Worm (Caenorhabditis elegans) whole organism, L4 larva: Measurements from ENCODE around the gene arl-1.

Experiments used
- T26A8.4 ChIP-seq: fragments of 200-800 bp; sonication (Bioruptor generic); IDR thresholded peaks from 2 replicates; pipeline ENCODE4 v1.3.6; 2022; ENCODE audit warnings: missing genetic modification characterization, missing compliant biosample characterization
- Y75B8A.6 ChIP-seq: fragments of 200-800 bp; sonication (Bioruptor generic); IDR thresholded peaks from 2 replicates; pipeline ENCODE4 v1.3.6; 2022; ENCODE audit warnings: missing genetic modification reagents, missing genetic modification characterization, missing compliant biosample characterization
- aha-1 ChIP-seq: fragments of 150-350 bp; peaks from one replicate; lab custom pipeline; 2014; ENCODE audit warnings: missing biosample characterization, missing genetic modification characterization
- attf-4 ChIP-seq: sonication (generic microtip); optimal IDR thresholded peaks from 3 replicates; lab custom pipeline; 2017; ENCODE audit warnings: missing biosample characterization, missing genetic modification characterization
- ceh-28 ChIP-seq: fragments of 150-350 bp; optimal IDR thresholded peaks from 2 replicates; lab custom pipeline; 2014; ENCODE audit warnings: missing biosample characterization, missing genetic modification reagents, missing genetic modification characterization
- ceh-44 ChIP-seq: fragments of 200-800 bp; sonication (Bioruptor generic); IDR thresholded peaks from 2 replicates; pipeline ENCODE4 v1.3.6; 2022; ENCODE audit warnings: missing genetic modification reagents, missing genetic modification characterization, missing compliant biosample characterization
- ces-1 ChIP-seq: fragments of 150-350 bp; sonication (generic microtip); optimal IDR thresholded peaks from 4 replicates; lab custom pipeline; 2014; ENCODE audit warnings: missing biosample characterization, missing genetic modification reagents, missing genetic modification characterization
- daf-19 ChIP-seq: fragments of 200-800 bp; sonication (Bioruptor generic); conservative IDR thresholded peaks from 2 replicates; pipeline ENCODE4 v1.3.6; 2022; ENCODE audit warnings: missing genetic modification characterization, missing compliant biosample characterization
- dmd-9 ChIP-seq: fragments of 200-800 bp; sonication (Bioruptor generic); IDR thresholded peaks from 2 replicates; pipeline ENCODE4 v1.3.6; 2022; ENCODE audit warnings: missing genetic modification reagents, missing genetic modification characterization, missing compliant biosample characterization
- duxl-1 ChIP-seq: sonication (generic microtip); optimal IDR thresholded peaks from 2 replicates; lab custom pipeline; 2016; ENCODE audit warnings: mild to moderate bottlenecking, missing genetic modification characterization, moderate library complexity, missing compliant biosample characterization; ENCODE audit not compliant: poor library complexity
- dve-1 ChIP-seq: sonication (generic microtip); optimal IDR thresholded peaks from 2 replicates; lab custom pipeline; 2017; ENCODE audit warnings: antibody characterized with exemption, mild to moderate bottlenecking, missing genetic modification characterization, missing compliant biosample characterization; ENCODE audit not compliant: insufficient read depth
- egl-27 ChIP-seq: sonication (generic microtip); optimal IDR thresholded peaks from 3 replicates; lab custom pipeline; 2017; ENCODE audit warnings: missing biosample characterization, missing genetic modification reagents, missing genetic modification characterization
- fkh-10 ChIP-seq: fragments of 150-350 bp; optimal IDR thresholded peaks from 2 replicates; lab custom pipeline; 2014; ENCODE audit warnings: missing biosample characterization, missing genetic modification reagents, missing genetic modification characterization
- fos-1 ChIP-seq: fragments of 150-350 bp; optimal IDR thresholded peaks from 2 replicates; lab custom pipeline; 2014; ENCODE audit warnings: missing biosample characterization, missing genetic modification characterization
- gei-8 ChIP-seq: fragments of 200-800 bp; sonication (Bioruptor generic); optimal IDR thresholded peaks from 2 replicates; lab custom pipeline; 2018; ENCODE audit warnings: mild to moderate bottlenecking, missing genetic modification characterization, missing compliant biosample characterization
- hmg-1.1 ChIP-seq: fragments of 200-800 bp; sonication (Bioruptor generic); IDR thresholded peaks from 2 replicates; pipeline ENCODE4 v1.3.6; 2022; ENCODE audit warnings: missing genetic modification reagents, missing genetic modification characterization, missing compliant biosample characterization
- jun-1 ChIP-seq: fragments of 150-350 bp; optimal IDR thresholded peaks from 2 replicates; lab custom pipeline; 2014; ENCODE audit warnings: missing biosample characterization, missing genetic modification reagents, missing genetic modification characterization
- lim-7 ChIP-seq: fragments of 200-800 bp; sonication (Bioruptor generic); IDR thresholded peaks from 2 replicates; pipeline ENCODE4 v1.3.6; 2022; ENCODE audit warnings: missing genetic modification characterization, missing compliant biosample characterization
- lin-38 ChIP-seq: fragments of 200-800 bp; sonication (Bioruptor generic); IDR thresholded peaks from 2 replicates; pipeline ENCODE4 v1.3.6; 2022; ENCODE audit warnings: missing genetic modification reagents, missing genetic modification characterization, missing compliant biosample characterization
- mdt-29 ChIP-seq: fragments of 200-800 bp; sonication (Bioruptor generic); IDR thresholded peaks from 2 replicates; pipeline ENCODE4 v1.3.6; 2022; ENCODE audit warnings: missing genetic modification reagents, missing genetic modification characterization, missing compliant biosample characterization
- nhr-25 ChIP-seq: sonication (generic microtip); optimal IDR thresholded peaks from 2 replicates; lab custom pipeline; 2017; ENCODE audit warnings: missing genetic modification characterization, mild to moderate bottlenecking, missing compliant biosample characterization, antibody characterized with exemption, moderate library complexity, borderline replicate concordance; ENCODE audit not compliant: insufficient read depth
- nhr-41 ChIP-seq: fragments of 200-800 bp; sonication (Bioruptor generic); IDR thresholded peaks from 2 replicates; pipeline ENCODE4 v1.3.6; 2022; ENCODE audit warnings: missing genetic modification reagents, missing genetic modification characterization, missing compliant biosample characterization
- nhr-77 ChIP-seq: fragments of 150-350 bp; optimal IDR thresholded peaks from 2 replicates; lab custom pipeline; 2014; ENCODE audit warnings: missing biosample characterization, missing genetic modification characterization
- pha-4 ChIP-seq, 2 experiments: fragments of 150-350 bp in 1 of 2; fragments of 200-800 bp in 1 of 2; sonication (Bioruptor generic) in 1 of 2; IDR thresholded peaks in 1 of 2; optimal IDR thresholded peaks in 1 of 2; 2 replicates each; pipeline versions ENCODE4 v1.3.6 to Lab custom; 2014 to 2022; ENCODE audit warnings: missing genetic modification characterization in 2 of 2, missing genetic modification reagents in 2 of 2, missing biosample characterization in 1 of 2, missing compliant biosample characterization in 1 of 2
- php-3 ChIP-seq: fragments of 200-800 bp; sonication (Bioruptor generic); IDR thresholded peaks from 2 replicates; pipeline ENCODE4 v1.3.6; 2022; ENCODE audit warnings: missing genetic modification reagents, missing genetic modification characterization, missing compliant biosample characterization
- pqm-1 ChIP-seq: sonication (generic microtip); optimal IDR thresholded peaks from 2 replicates; lab custom pipeline; 2017; ENCODE audit warnings: missing biosample characterization, missing genetic modification characterization
- sdz-12 ChIP-seq: fragments of 200-800 bp; sonication (Bioruptor generic); optimal IDR thresholded peaks from 2 replicates; lab custom pipeline; 2018; ENCODE audit warnings: mild to moderate bottlenecking, missing genetic modification characterization, missing compliant biosample characterization
- set-16 ChIP-seq: fragments of 200-800 bp; sonication (Bioruptor generic); IDR thresholded peaks from 2 replicates; pipeline ENCODE4 v1.3.6; 2022; ENCODE audit warnings: missing genetic modification reagents, missing genetic modification characterization, missing compliant biosample characterization
- spr-3 ChIP-seq: fragments of 200-800 bp; sonication (Bioruptor generic); optimal IDR thresholded peaks from 2 replicates; lab custom pipeline; 2018; ENCODE audit warnings: mild to moderate bottlenecking, missing genetic modification characterization, missing compliant biosample characterization
- tag-97 ChIP-seq: fragments of 200-800 bp; sonication (Bioruptor generic); IDR thresholded peaks from 2 replicates; pipeline ENCODE4 v1.3.6; 2022; ENCODE audit warnings: missing genetic modification characterization, missing compliant biosample characterization
- unc-39 ChIP-seq: sonication (generic microtip); optimal IDR thresholded peaks from 2 replicates; lab custom pipeline; 2017; ENCODE audit warnings: missing biosample characterization, missing genetic modification characterization
- unc-62 ChIP-seq, 3 experiments: fragments of 150-350 bp in 1 of 3; sonication (generic microtip); optimal IDR thresholded peaks in 2 of 3; peaks in 1 of 3; 1 replicate in 1 of 3; 2 replicates in 2 of 3; lab custom pipeline; 2014 to 2017; ENCODE audit warnings: missing biosample characterization in 3 of 3, missing genetic modification characterization in 3 of 3, missing genetic modification reagents in 3 of 3, missing genotype in 1 of 3
- vab-7 ChIP-seq: fragments of 200-800 bp; sonication (Bioruptor generic); IDR thresholded peaks from 2 replicates; pipeline ENCODE4 v1.3.6; 2022; ENCODE audit warnings: missing genetic modification reagents, missing genetic modification characterization, missing compliant biosample characterization
- zfp-3 ChIP-seq: fragments of 200-800 bp; sonication (Bioruptor generic); conservative IDR thresholded peaks from 2 replicates; pipeline ENCODE4 v1.3.6; 2022; ENCODE audit warnings: missing genetic modification reagents, missing genetic modification characterization, missing compliant biosample characterization

Gene arl-1

DNA sequence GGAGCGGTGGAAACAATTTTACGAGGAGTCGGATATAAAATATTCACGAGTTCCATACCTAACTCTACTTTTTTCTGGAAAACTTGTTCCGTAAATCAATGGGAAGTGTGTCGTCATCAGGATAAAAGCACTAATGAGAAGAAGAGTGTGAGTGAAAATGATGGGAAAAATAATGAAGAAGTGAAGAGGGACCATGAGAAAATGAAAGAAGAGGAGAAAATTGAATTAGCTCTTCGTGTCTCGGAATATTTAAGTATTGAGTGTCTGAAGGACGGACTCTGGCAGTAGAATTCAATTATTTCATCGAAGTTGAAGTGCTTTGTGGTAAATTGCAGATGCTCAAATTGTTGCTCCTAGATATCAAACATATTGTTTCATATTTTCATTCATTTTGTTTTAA is 7.4 kb downstream of the arl-1 start:
- no peak for TF ChIP-seq lim-7 (GFP tag; lab: Robert Waterston, UW)
- peak in 1 of 2 experiments; percentile 91 for TF ChIP-seq unc-62 (GFP tag; optimal IDR thresholded peaks at IDR 0.05 in 1 of 2; lab: Kevin White, UChicago)
- no peak for TF ChIP-seq unc-62 (tag; optimal IDR thresholded peaks at IDR 0.05; lab: Kevin White, UChicago)
- TF ChIP-seq ceh-44 (GFP tag; lab: Robert Waterston, UW): no peak
- TF ChIP-seq vab-7 (GFP tag; lab: Robert Waterston, UW): no peak
- no peak for TF ChIP-seq lin-38 (GFP tag; lab: Robert Waterston, UW)
- TF ChIP-seq daf-19 (GFP tag; lab: Robert Waterston, UW): no peak
- no peak for TF ChIP-seq set-16
- TF ChIP-seq hmg-1.1: no peak
- no peak for TF ChIP-seq nhr-25
- peak; percentile 85 for TF ChIP-seq ces-1 (GFP tag; lab: Kevin White, UChicago)
- TF ChIP-seq aha-1 (tag; lab: Kevin White, UChicago): peak; percentile 53
- TF ChIP-seq nhr-77 (tag; lab: Kevin White, UChicago): no peak
- TF ChIP-seq php-3 (GFP tag; lab: Robert Waterston, UW): no peak
- no peak for TF ChIP-seq spr-3
- no peak for TF ChIP-seq zfp-3 (GFP tag; lab: Robert Waterston, UW)
- TF ChIP-seq fos-1 (tag; lab: Kevin White, UChicago): no peak
- no peak for TF ChIP-seq jun-1 (tag; lab: Kevin White, UChicago)
- TF ChIP-seq dmd-9 (GFP tag; lab: Robert Waterston, UW): no peak
- TF ChIP-seq nhr-41 (GFP tag; lab: Robert Waterston, UW): no peak
- TF ChIP-seq fkh-10 (GFP tag; lab: Kevin White, UChicago): no peak
- no peak for TF ChIP-seq tag-97 (GFP tag; lab: Robert Waterston, UW)
- TF ChIP-seq unc-39 (tag; lab: Kevin White, UChicago): no peak
- TF ChIP-seq T26A8.4 (GFP tag; lab: Robert Waterston, UW): no peak

DNA sequence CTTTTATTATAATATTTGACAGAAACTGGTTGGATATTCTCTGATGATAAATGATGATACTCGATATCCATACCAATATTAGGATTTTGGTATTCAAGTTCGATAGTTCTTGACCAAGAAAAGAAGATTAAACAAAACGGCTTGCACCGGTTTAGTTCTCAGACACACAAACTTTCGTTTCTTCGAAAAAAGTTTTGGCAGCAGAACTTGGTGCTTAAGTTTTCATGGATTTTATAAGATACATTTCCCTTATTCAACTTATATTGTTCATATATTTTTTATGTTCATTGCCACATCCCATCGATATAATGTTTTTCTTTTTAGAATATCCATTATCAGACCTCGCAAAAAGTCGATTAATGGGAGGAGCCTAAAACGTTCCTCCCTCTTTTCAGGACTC is 8.9 kb downstream of the arl-1 start, which contains the start of gene aptf-4:
Gene aptf-4 (plus strand): TSS at position 301 of the 400 bp plus-strand sequence.
- TF ChIP-seq ceh-28 (tag; lab: Kevin White, UChicago) (no peak), dve-1 (no peak), egl-27 (tag; lab: Kevin White, UChicago) (no peak), mdt-29 (GFP tag; lab: Robert Waterston, UW) (no peak), gei-8 (GFP tag; lab: Kevin White, UChicago) (no peak), sdz-12 (GFP tag; lab: Kevin White, UChicago) (no peak), pha-4 (GFP tag; IDR thresholded peaks at IDR 0.05; lab: Robert Waterston, UW) (no peak), pha-4 (tag; optimal IDR thresholded peaks at IDR 0.05; lab: Kevin White, UChicago) (no peak), nhr-41 (GFP tag; lab: Robert Waterston, UW) (no peak)

DNA sequence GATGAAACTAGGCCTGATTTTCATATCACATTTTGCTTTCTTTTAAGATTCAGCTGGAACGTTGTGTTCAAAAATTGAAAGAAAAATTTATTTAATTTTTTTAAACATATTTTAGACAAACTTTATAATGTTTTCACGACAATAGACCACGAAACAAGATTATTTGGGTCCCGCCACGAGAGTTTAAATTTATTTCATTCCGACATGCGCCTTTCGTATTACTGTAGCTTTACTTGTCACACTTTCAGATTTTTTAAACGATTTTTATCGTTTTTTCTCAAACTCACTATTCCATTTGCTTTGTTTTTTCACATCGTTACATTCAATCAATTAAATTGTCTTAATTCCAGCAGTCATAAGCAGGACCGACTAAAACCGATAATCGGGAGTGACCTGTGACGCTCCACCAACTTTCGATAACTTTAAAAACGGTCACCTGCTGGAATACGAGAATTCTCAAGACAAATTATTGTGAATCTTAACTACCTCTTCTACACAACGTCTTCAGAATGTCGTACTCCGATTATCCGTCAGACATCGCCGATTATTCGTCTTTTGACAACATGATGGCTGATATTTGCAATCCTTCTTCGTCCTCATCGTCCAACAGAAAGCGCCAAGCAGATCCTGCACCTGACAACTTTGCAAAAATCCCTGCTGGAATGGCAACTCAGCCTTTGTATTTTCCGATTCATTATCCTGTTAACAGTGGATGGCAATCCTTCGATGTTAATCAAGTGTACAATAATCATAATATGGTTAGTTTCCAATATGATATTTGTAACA is 12.2 kb downstream of the arl-1 start, which contains the start of gene aptf-3:
Gene aptf-3 (plus strand): TSS at position 351 of the 786 bp plus-strand sequence.
- no peak for TF ChIP-seq hmg-1.1
- TF ChIP-seq unc-62 (GFP tag; optimal IDR thresholded peaks at IDR 0.05 in 1 of 2; lab: Kevin White, UChicago): peak in 1 of 2 experiments; percentile 94
- no peak for TF ChIP-seq unc-62 (tag; optimal IDR thresholded peaks at IDR 0.05; lab: Kevin White, UChicago)

DNA sequence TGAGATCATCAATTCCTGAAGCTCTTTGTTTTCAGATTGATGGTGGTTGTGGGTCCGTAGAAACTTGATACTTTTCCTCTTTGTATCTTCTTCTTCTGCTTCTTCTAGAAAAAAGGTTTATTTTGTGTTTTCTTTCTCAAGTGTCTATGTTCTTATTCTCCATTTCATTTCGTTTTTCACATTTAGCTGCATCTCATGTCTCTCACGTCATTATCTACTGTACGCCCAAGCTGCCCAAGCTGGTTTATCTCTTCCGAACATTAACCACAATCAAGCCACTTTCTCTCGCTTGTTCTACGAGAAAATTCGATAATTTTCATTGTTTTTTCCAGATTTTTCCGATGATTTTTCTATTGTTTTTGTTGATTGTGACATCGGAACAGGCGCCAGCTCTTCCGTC is 17.4 kb downstream of the arl-1 start, which contains the start of gene F28C6.5:
Gene F28C6.5 (plus strand): TSS at position 301 of the 400 bp plus-strand sequence.
- TF ChIP-seq Y75B8A.6 (GFP tag; lab: Robert Waterston, UW) (no peak), duxl-1 (no peak), lim-7 (GFP tag; lab: Robert Waterston, UW) (no peak), attf-4 (tag; lab: Kevin White, UChicago) (no peak), mdt-29 (GFP tag; lab: Robert Waterston, UW) (no peak), pqm-1 (tag; lab: Kevin White, UChicago) (no peak)
